Fruit fly (Drosophila melanogaster) whole organism: ENCODE data around the gene shps.

Experiments
- CG8478 ChIP-seq: fragments of >200 bp; optimal IDR thresholded peaks from 2 replicates; lab custom pipeline; 2018; ENCODE audit warnings: inconsistent platforms
- EcR ChIP-seq, 2 experiments: fragments of >200 bp; optimal IDR thresholded peaks; 2 replicates each; lab custom pipeline; 2017; ENCODE audit warnings: missing biosample characterization in 2 of 2, missing genetic modification characterization in 2 of 2, missing genetic modification reagents in 2 of 2
- pan ChIP-seq: fragments of >200 bp; optimal IDR thresholded peaks from 2 replicates; lab custom pipeline; 2017
- psq ChIP-seq: fragments of >200 bp; optimal IDR thresholded peaks from 2 replicates; lab custom pipeline; 2017

dm6 chr3R:24229870-24230422, 49.4 kb upstream of the shps start, which contains the start of gene Spase22-23:
- TF ChIP-seq psq (no peak), pan (no peak), CG8478 (lab: Kevin White, UChicago) (no peak), EcR (GFP tag; optimal IDR thresholded peaks at IDR 0.05; lab: Kevin White, UChicago) (no peak)
